Fruit fly (Drosophila melanogaster): ENCODE data around the gene Iru.

Iru gene

DNA sequence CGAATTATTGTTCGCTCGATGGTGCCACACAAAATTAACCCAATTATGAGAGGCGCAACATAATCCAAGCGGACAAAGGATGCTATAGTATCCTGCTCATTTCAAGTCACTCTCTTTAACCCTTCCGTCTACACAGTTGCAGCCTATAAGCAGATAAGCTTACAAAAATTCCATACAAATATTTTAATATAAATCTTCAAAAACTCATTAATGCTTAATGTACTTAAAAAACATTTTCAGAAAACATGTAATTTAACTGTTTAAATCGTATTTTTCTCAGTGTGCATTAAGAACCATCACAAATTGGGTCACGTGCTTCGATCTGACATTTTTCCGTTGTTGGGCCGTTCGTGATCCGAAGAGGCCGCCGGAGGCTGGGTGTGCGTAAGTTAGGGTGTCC lies 37.4 kb upstream of the Iru start:
- TF ChIP-seq Mio (GFP tag; optimal IDR thresholded peaks at IDR 0.05) = no peak
- peak in 1 of 2 experiments; percentile 62 for TF ChIP-seq foxo (GFP tag; optimal IDR thresholded peaks at IDR 0.05)
- TF ChIP-seq fru (GFP tag; optimal IDR thresholded peaks at IDR 0.05) = peak; percentile 42
- TF ChIP-seq Hnf4 (GFP tag; optimal IDR thresholded peaks at IDR 0.05) = peak; percentile 10
- peak; percentile 33 for TF ChIP-seq Sp1 (GFP tag; optimal IDR thresholded peaks at IDR 0.05)
- TF ChIP-seq Jra (GFP tag; optimal IDR thresholded peaks at IDR 0.05) = no peak
- TF ChIP-seq tai (GFP tag; optimal IDR thresholded peaks at IDR 0.05) = no peak
- no peak for TF ChIP-seq sv (GFP tag; optimal IDR thresholded peaks at IDR 0.05)
- peak; percentile 48 for TF ChIP-seq HLH106 (tag; optimal IDR thresholded peaks at IDR 0.05)
- no peak for TF ChIP-seq Rel (GFP tag; optimal IDR thresholded peaks at IDR 0.05)
- no peak for TF ChIP-seq Rel (tag; optimal IDR thresholded peaks at IDR 0.05)
- no peak for TF ChIP-seq lola (GFP tag; optimal IDR thresholded peaks at IDR 0.05)
- no peak for TF ChIP-seq CrebA (GFP tag; optimal IDR thresholded peaks at IDR 0.05; ENCODE audit: borderline replicate concordance)
- TF ChIP-seq h (GFP tag; optimal IDR thresholded peaks at IDR 0.05) = peak; percentile 55
- no peak for TF ChIP-seq dsf (GFP tag; optimal IDR thresholded peaks at IDR 0.05; ENCODE audit: borderline replicate concordance)
- no peak for TF ChIP-seq sage (GFP tag; optimal IDR thresholded peaks at IDR 0.05)
- no peak for TF ChIP-seq Hr83 (GFP tag; optimal IDR thresholded peaks at IDR 0.05; ENCODE audit: poor library complexity, severe bottlenecking)
- no peak for TF ChIP-seq Abd-B (GFP tag; optimal IDR thresholded peaks at IDR 0.05)
- peak; percentile 38 for TF ChIP-seq ey (GFP tag; optimal IDR thresholded peaks at IDR 0.05)
- TF ChIP-seq CG9705 (GFP tag; optimal IDR thresholded peaks at IDR 0.05) = no peak
- TF ChIP-seq Myc (optimal IDR thresholded peaks at IDR 0.05) = no peak
- TF ChIP-seq Dif (GFP tag; optimal IDR thresholded peaks at IDR 0.05; ENCODE audit: partially characterized antibody) = no peak
- TF ChIP-seq woc (GFP tag; optimal IDR thresholded peaks at IDR 0.05) = peak; percentile 21
- TF ChIP-seq rgr (GFP tag; optimal IDR thresholded peaks at IDR 0.05) = peak; percentile 27
- TF ChIP-seq usp (GFP tag; optimal IDR thresholded peaks at IDR 0.05) = no peak
- TF ChIP-seq dl (GFP tag; optimal IDR thresholded peaks at IDR 0.05; ENCODE audit: insufficient read depth in 1 of 2, partially characterized antibody in 2 of 2) = no peak
- TF ChIP-seq CG32264 (GFP tag; optimal IDR thresholded peaks at IDR 0.05) = no peak
- no peak for TF ChIP-seq Vsx2 (GFP tag; optimal IDR thresholded peaks at IDR 0.05; ENCODE audit: partially characterized antibody)
- no peak for TF ChIP-seq N (GFP tag; optimal IDR thresholded peaks at IDR 0.05)
- no peak for TF ChIP-seq jim (GFP tag; optimal IDR thresholded peaks at IDR 0.05)
- TF ChIP-seq br (GFP tag; optimal IDR thresholded peaks at IDR 0.05) = peak; percentile 50
- TF ChIP-seq Dfd (GFP tag; optimal IDR thresholded peaks at IDR 0.05) = no peak
- TF ChIP-seq pan (optimal IDR thresholded peaks at IDR 0.05) = no peak
- no peak for TF ChIP-seq GATAd (GFP tag; optimal IDR thresholded peaks at IDR 0.05)
- no peak for TF ChIP-seq psq (GFP tag; optimal IDR thresholded peaks at IDR 0.05)
- TF ChIP-seq OdsH (GFP tag; optimal IDR thresholded peaks at IDR 0.05) = peak; percentile 66
- TF ChIP-seq dmrt93B (GFP tag; optimal IDR thresholded peaks at IDR 0.05) = peak; percentile 8
- TF ChIP-seq Hr78 (GFP tag; optimal IDR thresholded peaks at IDR 0.05) = no peak

dm6 chr3R:8969301-8969925 lies 36.8 kb upstream of the Iru start:
- no peak for TF ChIP-seq ey (GFP tag; optimal IDR thresholded peaks at IDR 0.05)
- TF ChIP-seq brk (GFP tag; optimal IDR thresholded peaks at IDR 0.05) = no peak
- TF ChIP-seq Dif (GFP tag; optimal IDR thresholded peaks at IDR 0.05; ENCODE audit: partially characterized antibody) = no peak
- no peak for TF ChIP-seq woc (GFP tag; optimal IDR thresholded peaks at IDR 0.05)
- no peak for TF ChIP-seq Mio (GFP tag; optimal IDR thresholded peaks at IDR 0.05)
- TF ChIP-seq Abd-B (GFP tag; optimal IDR thresholded peaks at IDR 0.05) = no peak
- no peak for TF ChIP-seq N (GFP tag; optimal IDR thresholded peaks at IDR 0.05)
- TF ChIP-seq tai (GFP tag; optimal IDR thresholded peaks at IDR 0.05) = no peak
- no peak for TF ChIP-seq GATAd (GFP tag; optimal IDR thresholded peaks at IDR 0.05)
- peak; percentile 28 for TF ChIP-seq fru (GFP tag; optimal IDR thresholded peaks at IDR 0.05)
- peak; percentile 88 for TF ChIP-seq psq (GFP tag; optimal IDR thresholded peaks at IDR 0.05)

All from whole organism, wandering third instar larva.